Fruit fly (Drosophila melanogaster): ENCODE results near the gene CG10581.

CG10581 gene

DNA sequence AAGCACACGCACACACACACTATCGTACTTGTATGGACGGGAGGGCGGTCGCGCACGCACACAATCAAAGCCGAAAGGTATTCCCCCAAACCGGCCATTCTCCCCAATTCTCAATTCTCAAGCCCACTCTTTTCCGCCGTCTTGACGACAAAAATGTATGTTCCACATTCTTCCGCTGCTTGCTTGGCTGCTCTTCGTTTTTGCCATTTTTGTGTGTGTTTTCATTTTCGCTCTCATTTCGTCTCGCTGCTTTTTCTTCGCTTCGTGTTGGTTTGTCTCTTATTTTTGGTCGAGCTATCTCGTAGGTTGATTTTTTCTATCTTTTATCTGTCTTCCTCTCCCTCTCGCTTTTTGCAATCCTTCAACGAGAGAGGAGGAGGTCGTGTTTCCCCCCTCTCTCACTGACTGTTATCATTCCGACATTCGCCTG is 19.5 kb downstream of the CG10581 start:
- TF ChIP-seq pad (GFP tag; optimal IDR thresholded peaks at IDR 0.05) (peak; percentile 4), tj (GFP tag; optimal IDR thresholded peaks at IDR 0.05) (no peak)

DNA sequence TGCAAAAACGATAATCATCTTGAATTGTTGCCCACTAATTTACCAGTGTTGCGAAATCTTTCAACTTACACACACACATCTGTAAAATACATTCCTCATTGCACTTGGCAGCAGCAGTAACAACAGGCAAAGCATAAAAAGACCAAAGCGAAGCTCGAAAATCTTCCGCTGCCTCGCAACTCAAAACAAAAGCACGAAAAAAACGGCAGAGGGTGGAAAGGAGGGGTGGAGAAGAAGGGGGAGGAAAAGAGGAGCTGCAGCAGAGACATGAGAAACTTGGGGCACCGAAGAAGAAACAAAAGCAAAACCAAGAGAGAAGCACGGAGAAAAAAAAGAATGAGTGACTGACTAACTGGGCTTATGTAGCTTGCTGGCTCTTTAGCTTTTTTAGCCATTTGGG is 20.5 kb downstream of the CG10581 start:
- TF ChIP-seq Crg-1 (GFP tag; optimal IDR thresholded peaks at IDR 0.05) (no peak), tj (GFP tag; optimal IDR thresholded peaks at IDR 0.05) (no peak), Mnt (GFP tag; optimal IDR thresholded peaks at IDR 0.05) (no peak), CG12768 (GFP tag; optimal IDR thresholded peaks at IDR 0.05) (no peak), CG11617 (GFP tag; optimal IDR thresholded peaks at IDR 0.05) (no peak), CG33017 (tag; optimal IDR thresholded peaks at IDR 0.05) (no peak), CG7045 (GFP tag; optimal IDR thresholded peaks at IDR 0.05) (no peak), CG14711 (tag; optimal IDR thresholded peaks at IDR 0.05) (no peak), pad (GFP tag; optimal IDR thresholded peaks at IDR 0.05) (no peak), kay (GFP tag; ENCODE audit: borderline replicate concordance) (no peak), CG1620 (GFP tag; optimal IDR thresholded peaks at IDR 0.05) (no peak), CG5204 (GFP tag; optimal IDR thresholded peaks at IDR 0.05) (no peak)

DNA sequence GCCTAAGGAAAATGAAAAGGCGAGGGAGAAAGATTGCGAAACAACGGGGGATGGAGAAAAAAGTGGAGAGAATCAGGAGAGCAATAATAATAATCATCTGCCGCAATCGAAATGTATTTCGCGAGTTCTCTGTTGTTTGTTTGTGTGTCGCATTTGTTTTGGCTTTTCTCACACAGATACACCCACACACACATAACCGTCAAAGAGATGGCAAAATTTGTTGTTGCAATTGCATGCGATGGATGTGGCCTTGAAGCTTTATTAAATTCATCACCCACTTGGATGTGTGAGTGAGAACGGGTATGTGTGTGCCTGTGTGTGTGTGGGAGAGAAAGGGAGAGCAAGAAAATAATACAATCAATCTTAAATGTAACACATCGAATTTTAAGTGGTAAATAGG is 22.3 kb downstream of the CG10581 start:
- TF ChIP-seq cic (GFP tag; optimal IDR thresholded peaks at IDR 0.05) = peak; percentile 52
- peak; percentile 97 for TF ChIP-seq kay (GFP tag; ENCODE audit: borderline replicate concordance)
- no peak for TF ChIP-seq CG14711 (tag; optimal IDR thresholded peaks at IDR 0.05)

DNA sequence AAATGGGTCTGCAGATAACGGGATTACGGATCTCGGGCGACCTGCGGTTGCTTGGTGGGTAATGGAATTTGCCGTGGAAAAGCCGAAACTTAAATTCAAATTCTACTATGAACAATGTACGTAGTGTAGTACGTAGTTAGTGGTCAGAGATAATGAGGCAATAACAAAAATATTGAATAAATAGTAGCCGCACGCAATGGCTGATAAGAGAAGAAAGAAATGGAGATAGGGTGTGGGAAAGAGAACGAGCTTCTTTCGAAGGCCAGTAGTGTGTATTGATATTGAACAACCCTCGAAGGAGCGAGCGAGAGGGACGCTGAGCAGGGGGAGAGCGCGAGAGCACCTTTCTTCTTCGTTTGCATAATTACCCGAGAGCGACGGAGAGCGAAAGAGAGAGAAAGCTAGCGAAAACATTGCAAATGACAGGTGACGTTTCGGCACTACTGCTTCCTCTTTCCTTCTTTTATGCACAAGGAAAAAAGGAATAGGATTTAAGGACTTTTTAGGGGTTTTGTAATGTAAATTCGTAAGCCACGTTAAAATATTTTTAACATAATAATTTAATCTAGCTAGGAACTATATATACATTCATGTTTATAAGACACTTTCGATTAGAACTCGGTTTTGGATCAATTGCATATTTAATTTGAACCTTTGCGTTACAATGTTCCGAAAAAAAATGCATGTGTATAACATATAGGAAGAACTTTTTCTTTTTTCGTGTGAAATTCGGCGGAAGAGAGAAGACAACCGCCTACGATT is 23.0 kb downstream of the CG10581 start:
- TF ChIP-seq ovo (GFP tag; optimal IDR thresholded peaks at IDR 0.05) (no peak), CG11617 (GFP tag; optimal IDR thresholded peaks at IDR 0.05) (no peak), pad (GFP tag; optimal IDR thresholded peaks at IDR 0.05) (peak; percentile 30), Crg-1 (GFP tag; optimal IDR thresholded peaks at IDR 0.05) (peak; percentile 13), CG12768 (GFP tag; optimal IDR thresholded peaks at IDR 0.05) (no peak), cnc (optimal IDR thresholded peaks at IDR 0.05) (no peak), CG1620 (GFP tag; optimal IDR thresholded peaks at IDR 0.05) (no peak), CG14711 (tag; optimal IDR thresholded peaks at IDR 0.05) (peak; percentile 32), Mnt (GFP tag; optimal IDR thresholded peaks at IDR 0.05) (no peak), cic (GFP tag; optimal IDR thresholded peaks at IDR 0.05) (peak; percentile 0), CG33017 (tag; optimal IDR thresholded peaks at IDR 0.05) (no peak), Clk (GFP tag; optimal IDR thresholded peaks at IDR 0.05) (no peak), kay (GFP tag; ENCODE audit: borderline replicate concordance) (no peak), tj (GFP tag; optimal IDR thresholded peaks at IDR 0.05) (peak; percentile 31), bab1 (GFP tag; optimal IDR thresholded peaks at IDR 0.05) (no peak), CG7101 (tag; optimal IDR thresholded peaks at IDR 0.05) (no peak), CG5204 (GFP tag; optimal IDR thresholded peaks at IDR 0.05) (no peak), Hr96 (GFP tag; optimal IDR thresholded peaks at IDR 0.05) (no peak), toe (GFP tag; optimal IDR thresholded peaks at IDR 0.05) (no peak), CG7045 (GFP tag; optimal IDR thresholded peaks at IDR 0.05) (peak; percentile 10)

DNA sequence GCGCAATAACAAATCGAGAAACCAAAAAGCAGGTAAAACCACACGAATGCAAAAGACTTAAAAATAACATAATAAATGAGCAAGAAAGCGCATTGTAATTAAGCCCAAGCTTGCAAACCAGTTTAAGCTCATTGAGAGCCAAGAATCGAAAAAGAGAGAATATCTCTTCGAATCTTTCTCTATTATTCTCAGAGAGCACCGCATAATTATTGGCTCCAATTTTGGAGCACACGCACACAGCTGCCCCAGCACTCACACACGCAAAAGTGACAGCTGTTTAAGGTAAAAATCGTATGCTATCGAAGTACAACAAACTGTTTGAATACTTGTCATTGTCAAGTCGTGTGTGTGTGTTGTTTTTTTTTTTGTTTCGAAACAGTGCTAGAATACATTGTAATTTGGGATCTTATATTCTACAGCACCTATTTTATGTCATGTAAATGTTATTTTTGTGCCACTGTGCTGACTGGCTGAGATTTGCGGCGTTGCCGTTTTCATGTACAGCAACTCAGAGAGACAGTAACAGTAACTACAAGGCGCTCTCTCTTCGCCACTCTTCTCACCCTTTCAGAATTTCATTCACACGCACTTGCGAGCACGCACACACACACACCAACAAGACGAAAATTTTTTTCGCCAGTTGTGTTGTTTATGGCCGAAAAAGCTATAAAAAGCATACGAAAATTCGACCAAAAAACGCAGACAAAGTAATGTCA is 24.4 kb downstream of the CG10581 start:
- TF ChIP-seq CG5204 (GFP tag; optimal IDR thresholded peaks at IDR 0.05) (no peak), CG7045 (GFP tag; optimal IDR thresholded peaks at IDR 0.05) (no peak), CG12768 (GFP tag; optimal IDR thresholded peaks at IDR 0.05) (no peak), CG7101 (tag; optimal IDR thresholded peaks at IDR 0.05) (no peak), pad (GFP tag; optimal IDR thresholded peaks at IDR 0.05) (no peak), CG14711 (tag; optimal IDR thresholded peaks at IDR 0.05) (peak; percentile 16), toe (GFP tag; optimal IDR thresholded peaks at IDR 0.05) (no peak), tj (GFP tag; optimal IDR thresholded peaks at IDR 0.05) (peak; percentile 69)

DNA sequence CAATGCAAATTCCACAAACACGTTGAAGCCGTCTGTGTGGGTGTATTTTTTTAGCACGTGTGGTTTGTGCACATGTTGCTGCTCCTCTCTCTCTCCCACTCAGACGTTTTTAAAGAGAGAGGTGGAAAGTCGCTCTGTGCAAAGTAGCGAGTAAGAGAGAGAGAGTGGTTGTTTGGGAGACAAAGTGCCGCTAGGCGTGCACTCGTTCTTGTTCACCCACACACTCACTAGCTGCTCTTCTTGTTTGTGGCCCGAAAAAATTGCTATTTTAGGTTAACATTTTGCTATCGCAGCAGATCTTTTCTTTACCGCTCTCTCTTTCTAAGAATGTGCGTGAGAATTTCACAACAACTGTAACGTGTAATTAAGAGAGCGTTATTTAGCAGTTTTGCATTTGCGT is 25.1 kb downstream of the CG10581 start:
- TF ChIP-seq pad (GFP tag; optimal IDR thresholded peaks at IDR 0.05) (no peak), Crg-1 (GFP tag; optimal IDR thresholded peaks at IDR 0.05) (no peak), cnc (optimal IDR thresholded peaks at IDR 0.05) (peak in 1 of 2 experiments; percentile 53), Mnt (GFP tag; optimal IDR thresholded peaks at IDR 0.05) (peak; percentile 95), CG33017 (tag; optimal IDR thresholded peaks at IDR 0.05) (peak; percentile 9), cic (GFP tag; optimal IDR thresholded peaks at IDR 0.05) (peak; percentile 50), CG12768 (GFP tag; optimal IDR thresholded peaks at IDR 0.05) (no peak), ovo (GFP tag; optimal IDR thresholded peaks at IDR 0.05) (peak; percentile 7), tj (GFP tag; optimal IDR thresholded peaks at IDR 0.05) (peak; percentile 85)

DNA sequence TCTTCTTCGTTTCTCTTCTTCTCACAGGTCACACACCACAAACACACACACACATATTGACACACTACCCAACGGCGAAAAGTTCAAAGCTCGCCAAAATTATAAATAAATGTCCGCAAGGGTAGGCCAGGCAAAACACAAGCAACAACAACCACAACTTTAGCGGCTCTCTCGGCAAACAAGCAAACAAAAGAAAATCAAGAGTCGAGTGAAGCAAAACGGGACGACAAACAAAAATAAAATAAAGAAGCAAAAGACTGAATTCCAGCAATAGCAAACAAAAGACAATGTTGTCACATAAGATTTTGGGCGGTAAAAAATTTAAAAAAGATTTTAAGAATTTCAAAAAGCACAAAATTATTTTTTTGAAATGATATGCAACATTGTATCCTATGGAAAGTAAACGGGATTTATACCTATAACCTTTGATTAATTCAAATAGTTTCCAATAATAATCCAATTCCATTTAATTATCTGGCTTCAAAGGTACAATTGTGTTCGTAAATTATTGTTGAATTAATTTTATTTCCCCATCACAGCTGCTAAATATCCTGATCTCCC is 25.7 kb downstream of the CG10581 start:
- no peak for TF ChIP-seq CG7101 (tag; optimal IDR thresholded peaks at IDR 0.05)
- TF ChIP-seq pad (GFP tag; optimal IDR thresholded peaks at IDR 0.05) = no peak
- peak; percentile 89 for TF ChIP-seq kay (GFP tag; ENCODE audit: borderline replicate concordance)
